Fruit fly (Drosophila melanogaster): ENCODE data around the gene Nt5a.
A peak's percentile ranks its signal among the peaks of the same experiment; 100 is the strongest.

Gene Nt5a

DNA sequence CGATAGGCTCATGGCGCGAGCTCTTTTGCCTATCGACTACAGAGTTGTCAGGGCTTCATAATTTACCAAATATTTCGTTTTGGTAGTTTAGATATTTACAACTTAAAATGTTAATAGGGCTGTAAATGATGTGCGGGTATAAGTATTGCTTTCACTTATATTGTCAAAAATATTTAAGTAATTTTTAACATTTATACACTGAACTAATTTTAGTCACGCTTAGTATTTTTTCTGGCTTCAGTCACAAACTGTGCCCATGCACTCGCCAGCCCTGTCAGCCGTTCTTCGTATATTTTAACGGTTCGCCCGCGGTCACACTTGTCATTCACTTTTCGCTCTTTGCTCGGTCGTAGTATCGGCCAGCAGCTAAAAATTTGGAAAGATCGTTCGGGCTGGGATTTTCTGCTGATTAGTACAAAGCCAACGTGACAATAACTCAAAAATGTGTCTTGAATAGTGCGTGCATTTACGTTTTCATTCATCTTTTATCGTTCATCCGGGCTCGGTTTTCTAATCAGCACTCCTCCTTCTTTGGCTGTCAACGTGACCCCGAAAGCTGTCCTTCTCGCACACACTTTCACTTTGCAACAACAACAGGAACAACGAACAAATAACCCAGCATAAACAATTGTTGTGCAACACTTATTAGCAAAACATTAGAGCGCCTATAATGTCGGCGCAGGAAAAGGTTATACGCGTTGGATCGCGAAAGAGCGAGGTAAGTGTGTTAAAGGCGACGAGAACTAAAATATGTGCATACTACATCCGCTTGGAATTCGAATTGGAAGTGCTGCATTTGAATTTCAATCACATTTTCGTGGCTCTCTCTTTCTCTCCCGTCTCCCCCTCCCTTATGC is 27.6 kb upstream of the Nt5a start, which contains the start of the genes Hmbs and CG2211 (continued):
- peak; percentile 87 for TF ChIP-seq shn (GFP tag; optimal IDR thresholded peaks at IDR 0.05)
- TF ChIP-seq Stat92E (GFP tag; optimal IDR thresholded peaks at IDR 0.05) = peak in 1 of 3 experiments; percentile 60
- TF ChIP-seq dpn (GFP tag; optimal IDR thresholded peaks at IDR 0.05) = peak; percentile 92 to 94
- TF ChIP-seq sens-2 (GFP tag; IDR thresholded peaks at IDR 0.05) = peak; percentile 74
- no peak for TF ChIP-seq Dfd (GFP tag; optimal IDR thresholded peaks at IDR 0.05)
- TF ChIP-seq CG8290 (GFP tag; optimal IDR thresholded peaks at IDR 0.05) = peak; percentile 70
- TF ChIP-seq CG8290 (tag; optimal IDR thresholded peaks at IDR 0.05) = peak; percentile 58 to 88
- peak; percentile 75 for TF ChIP-seq Rx (GFP tag; IDR thresholded peaks at IDR 0.05)
- no peak for TF ChIP-seq ham (GFP tag; IDR thresholded peaks at IDR 0.05)
- peak; percentile 82 for TF ChIP-seq CG17361 (GFP tag; IDR thresholded peaks at IDR 0.05)
- peak; percentile 86 for TF ChIP-seq caup (GFP tag; optimal IDR thresholded peaks at IDR 0.05; ENCODE audit: severe bottlenecking)
- TF ChIP-seq ftz-f1 (GFP tag; optimal IDR thresholded peaks at IDR 0.05) = peak; percentile 68
- TF ChIP-seq CG5245 (GFP tag; optimal IDR thresholded peaks at IDR 0.05) = peak; percentile 83
- no peak for TF ChIP-seq pan (optimal IDR thresholded peaks at IDR 0.05)
- TF ChIP-seq pan (GFP tag; optimal IDR thresholded peaks at IDR 0.05 in 1 of 2, IDR thresholded peaks at IDR 0.05 in 1 of 2) = peak in 1 of 2 experiments; percentile 89
- TF ChIP-seq Camta (GFP tag; optimal IDR thresholded peaks at IDR 0.05) = peak; percentile 90
- TF ChIP-seq CG11085 (GFP tag; IDR thresholded peaks at IDR 0.05) = peak; percentile 80
- peak; percentile 92 for TF ChIP-seq chn (GFP tag; optimal IDR thresholded peaks at IDR 0.05)
- peak; percentile 85 for TF ChIP-seq Six4 (GFP tag; optimal IDR thresholded peaks at IDR 0.05)

DNA sequence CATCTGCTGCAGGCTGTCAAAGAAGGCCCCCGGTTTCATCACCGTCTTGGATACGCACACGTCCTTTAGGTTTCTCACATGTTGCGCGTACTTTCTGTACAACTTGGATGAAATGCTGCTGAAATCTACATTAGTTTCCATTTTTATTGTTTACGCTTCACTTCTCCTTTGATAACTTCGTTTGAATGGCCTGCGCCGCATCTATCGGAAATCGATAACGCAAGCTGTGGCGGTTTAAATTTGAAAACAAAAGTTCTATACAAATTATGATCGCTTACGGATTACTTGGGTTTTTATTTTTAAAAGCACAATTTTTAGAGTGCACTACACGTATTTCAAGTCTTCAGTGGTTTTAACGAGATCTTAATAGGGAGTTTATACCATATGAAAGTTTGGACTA is 25.8 kb upstream of the Nt5a start, which contains the start of gene msd5:
Gene msd5 (minus strand): TSS at position 174 of the 400 bp plus-strand sequence.
- TF ChIP-seq amos (GFP tag; IDR thresholded peaks at IDR 0.05; ENCODE audit: partially characterized antibody) (peak; percentile 14; the same call in 1 of the 2 replicates), ro (GFP tag; IDR thresholded peaks at IDR 0.05) (no peak), CG13287 (GFP tag; IDR thresholded peaks at IDR 0.05; ENCODE audit: partially characterized antibody) (peak; percentile 47), Nf-YC (tag; optimal IDR thresholded peaks at IDR 0.05) (no peak), Bteb2 (GFP tag; optimal IDR thresholded peaks at IDR 0.05) (no peak), CG1602 (GFP tag; optimal IDR thresholded peaks at IDR 0.05) (no peak), pita (GFP tag; optimal IDR thresholded peaks at IDR 0.05) (no peak), Hr51 (GFP tag; optimal IDR thresholded peaks at IDR 0.05) (no peak), E2f2 (GFP tag; IDR thresholded peaks at IDR 0.05) (peak; percentile 96), tin (GFP tag; optimal IDR thresholded peaks at IDR 0.05) (no peak), CG15269 (tag; optimal IDR thresholded peaks at IDR 0.05) (no peak), HmgD (GFP tag; optimal IDR thresholded peaks at IDR 0.05) (no peak), chn (GFP tag; optimal IDR thresholded peaks at IDR 0.05) (no peak), CG8944 (GFP tag; optimal IDR thresholded peaks at IDR 0.05) (no peak), CG34224 (GFP tag; IDR thresholded peaks at IDR 0.05; ENCODE audit: partially characterized antibody) (peak; percentile 66), D19B (GFP tag; optimal IDR thresholded peaks at IDR 0.05) (no peak), E2f1 (GFP tag; IDR thresholded peaks at IDR 0.05) (no peak), Mad (GFP tag; optimal IDR thresholded peaks at IDR 0.05) (no peak), unc-4 (GFP tag; IDR thresholded peaks at IDR 0.05; ENCODE audit: partially characterized antibody) (peak; percentile 34; the same call in 1 of the 2 replicates), CG4617 (GFP tag; optimal IDR thresholded peaks at IDR 0.05; ENCODE audit: borderline replicate concordance) (no peak), Atf-2 (GFP tag; optimal IDR thresholded peaks at IDR 0.05) (no peak), Lim3 (GFP tag; IDR thresholded peaks at IDR 0.05) (no peak), CG17186 (GFP tag; optimal IDR thresholded peaks at IDR 0.05) (no peak), CG1647 (GFP tag; optimal IDR thresholded peaks at IDR 0.05) (no peak), crol (GFP tag; IDR thresholded peaks at IDR 0.05) (no peak), tx (GFP tag; optimal IDR thresholded peaks at IDR 0.05) (no peak), bbx (GFP tag; IDR thresholded peaks at IDR 0.05; ENCODE audit: partially characterized antibody) (peak; percentile 30; the same call in 1 of the 2 replicates), lola (GFP tag; optimal IDR thresholded peaks at IDR 0.05) (no peak), CG13424 (tag; optimal IDR thresholded peaks at IDR 0.05) (no peak), Camta (GFP tag; optimal IDR thresholded peaks at IDR 0.05) (no peak), az2 (GFP tag; optimal IDR thresholded peaks at IDR 0.05) (no peak), CG10959 (GFP tag; IDR thresholded peaks at IDR 0.05) (no peak)
